Fruit fly (Drosophila melanogaster) whole organism, embryonic: Measurements from ENCODE around the gene CG13766.

Experiments
- Asciz ChIP-seq: fragments of 200-800 bp; sonication (Bioruptor generic); optimal IDR thresholded peaks from 2 replicates; lab custom pipeline; 2017; ENCODE audit warnings: missing biosample characterization, mild to moderate bottlenecking, missing genetic modification characterization, missing genetic modification reagents
- CG1233 ChIP-seq: fragments of 200-800 bp; sonication (Bioruptor generic); optimal IDR thresholded peaks from 4 replicates; lab custom pipeline; 2018; ENCODE audit warnings: missing biosample characterization, mild to moderate bottlenecking, missing genetic modification characterization
- CG13287 ChIP-seq: fragments of 200-800 bp; sonication (Bioruptor generic); IDR thresholded peaks from 2 replicates; pipeline ENCODE4 v1.3.6; 2022; ENCODE audit warnings: missing biosample characterization, missing genetic modification characterization; ENCODE audit not compliant: partially characterized antibody
- CG1602 ChIP-seq: fragments of 200-800 bp; sonication (Bioruptor generic); optimal IDR thresholded peaks from 3 replicates; lab custom pipeline; 2016; ENCODE audit warnings: missing biosample characterization, missing genetic modification characterization
- CG17568 ChIP-seq: fragments of 200-800 bp; sonication (Bioruptor generic); optimal IDR thresholded peaks from 2 replicates; lab custom pipeline; 2018; ENCODE audit warnings: missing biosample characterization, mild to moderate bottlenecking, missing genetic modification characterization, moderate library complexity
- CG1832 ChIP-seq: fragments of 200-800 bp; sonication (Bioruptor generic); optimal IDR thresholded peaks from 2 replicates; lab custom pipeline; 2017; ENCODE audit warnings: missing biosample characterization, mild to moderate bottlenecking, missing genetic modification characterization, inconsistent platforms
- CG18476 ChIP-seq: fragments of 200-800 bp; sonication (Bioruptor generic); optimal IDR thresholded peaks from 2 replicates; lab custom pipeline; 2016; ENCODE audit warnings: missing biosample characterization, mild to moderate bottlenecking, missing genetic modification characterization
- CG4328 ChIP-seq: fragments of 200-800 bp; sonication (Bioruptor generic); optimal IDR thresholded peaks from 3 replicates; lab custom pipeline; 2017; ENCODE audit warnings: missing biosample characterization, missing genetic modification reagents, missing genetic modification characterization
- CG4404 ChIP-seq: fragments of 200-800 bp; sonication (Bioruptor generic); IDR thresholded peaks from 2 replicates; pipeline ENCODE4 v1.3.6; 2022; ENCODE audit warnings: missing biosample characterization, missing genetic modification characterization
- CG4424 ChIP-seq: fragments of 200-800 bp; sonication (Bioruptor generic); optimal IDR thresholded peaks from 3 replicates; lab custom pipeline; 2016; ENCODE audit warnings: missing biosample characterization, missing genetic modification characterization
- CG6254 ChIP-seq: fragments of 200-800 bp; sonication (Bioruptor generic); optimal IDR thresholded peaks from 3 replicates; lab custom pipeline; 2017; ENCODE audit warnings: mild to moderate bottlenecking, missing biosample characterization, missing genetic modification reagents, missing genetic modification characterization
- CG7839 ChIP-seq: fragments of 200-800 bp; sonication (Bioruptor generic); optimal IDR thresholded peaks from 3 replicates; lab custom pipeline; 2018; ENCODE audit warnings: missing biosample characterization, mild to moderate bottlenecking, missing genetic modification characterization, moderate library complexity
- D19B ChIP-seq: fragments of 200-800 bp; sonication (Bioruptor generic); optimal IDR thresholded peaks from 2 replicates; lab custom pipeline; 2017; ENCODE audit warnings: missing biosample characterization, mild to moderate bottlenecking, missing genetic modification characterization
- Deaf1 ChIP-seq: fragments of 200-800 bp; optimal IDR thresholded peaks from 3 replicates; lab custom pipeline; 2019; ENCODE audit warnings: missing biosample characterization, mild to moderate bottlenecking, missing genetic modification characterization, moderate library complexity
- Max ChIP-seq: fragments of 200-800 bp; sonication (Bioruptor generic); optimal IDR thresholded peaks from 2 replicates; lab custom pipeline; 2016; ENCODE audit warnings: missing biosample characterization, mild to moderate bottlenecking, missing genetic modification characterization
- NFAT ChIP-seq: fragments of 200-800 bp; sonication (Bioruptor generic); IDR thresholded peaks from 2 replicates; pipeline ENCODE4 v1.3.6; 2022; ENCODE audit warnings: missing biosample characterization, missing genetic modification characterization
- Nf-YC ChIP-seq: fragments of 200-800 bp; optimal IDR thresholded peaks from 3 replicates; lab custom pipeline; 2019; ENCODE audit warnings: missing biosample characterization, mild to moderate bottlenecking, missing genetic modification characterization, moderate library complexity
- NfI ChIP-seq: fragments of 200-800 bp; sonication (Bioruptor generic); optimal IDR thresholded peaks from 3 replicates; lab custom pipeline; 2018; ENCODE audit warnings: missing biosample characterization, mild to moderate bottlenecking, missing genetic modification characterization, moderate library complexity
- PHDP ChIP-seq: fragments of 200-800 bp; sonication (Bioruptor generic); optimal IDR thresholded peaks from 3 replicates; lab custom pipeline; 2018; ENCODE audit warnings: missing biosample characterization, mild to moderate bottlenecking, missing genetic modification characterization, moderate library complexity
- Sox100B ChIP-seq: fragments of 200-800 bp; sonication (Bioruptor generic); optimal IDR thresholded peaks from 3 replicates; lab custom pipeline; 2018; ENCODE audit warnings: missing biosample characterization, mild to moderate bottlenecking, missing genetic modification characterization
- Spps ChIP-seq: fragments of 200-800 bp; sonication (Bioruptor generic); optimal IDR thresholded peaks from 2 replicates; lab custom pipeline; 2018; ENCODE audit warnings: missing biosample characterization, mild to moderate bottlenecking, missing genetic modification characterization
- Trl ChIP-seq, 3 experiments: fragments of >200 bp in 2 of 3; fragments of 200-800 bp in 1 of 3; sonication (Bioruptor generic) in 1 of 3; optimal IDR thresholded peaks; 2 replicates in 1 of 3; 3 replicates in 2 of 3; lab custom pipeline; 2016 to 2017; ENCODE audit warnings: missing biosample characterization in 1 of 3, missing genetic modification characterization in 1 of 3
- abd-A ChIP-seq: fragments of 200-800 bp; sonication (Bioruptor generic); optimal IDR thresholded peaks from 3 replicates; lab custom pipeline; 2019; ENCODE audit warnings: missing biosample characterization, mild to moderate bottlenecking, missing genetic modification characterization, moderate library complexity
- ac ChIP-seq: fragments of 200-800 bp; sonication (Bioruptor generic); optimal IDR thresholded peaks from 3 replicates; lab custom pipeline; 2017; ENCODE audit warnings: missing biosample characterization, mild to moderate bottlenecking, missing genetic modification characterization
- amos ChIP-seq: fragments of 200-800 bp; sonication (Bioruptor generic); IDR thresholded peaks from 2 replicates; pipeline ENCODE4 v1.3.6; 2022; ENCODE audit warnings: missing biosample characterization, missing genetic modification characterization; ENCODE audit not compliant: partially characterized antibody
- ash1 ChIP-seq: fragments of 200-800 bp; sonication (Bioruptor generic); optimal IDR thresholded peaks from 2 replicates; lab custom pipeline; 2018; ENCODE audit warnings: missing biosample characterization, mild to moderate bottlenecking, missing genetic modification characterization
- bbx ChIP-seq: fragments of 200-800 bp; sonication (Bioruptor generic); IDR thresholded peaks from 2 replicates; pipeline ENCODE4 v1.3.6; 2022; ENCODE audit warnings: missing biosample characterization, missing genetic modification characterization; ENCODE audit not compliant: partially characterized antibody
- bcd ChIP-seq: fragments of 200-800 bp; sonication (Bioruptor generic); optimal IDR thresholded peaks from 2 replicates; lab custom pipeline; 2017; ENCODE audit warnings: missing biosample characterization, mild to moderate bottlenecking, missing genetic modification characterization
- crol ChIP-seq: fragments of 200-800 bp; sonication (Bioruptor generic); IDR thresholded peaks from 2 replicates; pipeline ENCODE4 v1.3.6; 2022; ENCODE audit warnings: missing biosample characterization, missing genetic modification characterization
- emc ChIP-seq: fragments of 200-800 bp; sonication (Bioruptor generic); optimal IDR thresholded peaks from 2 replicates; lab custom pipeline; 2016; ENCODE audit warnings: missing biosample characterization, missing genetic modification characterization
- gfzf ChIP-seq: fragments of 200-800 bp; sonication (Bioruptor generic); optimal IDR thresholded peaks from 2 replicates; lab custom pipeline; 2016; ENCODE audit warnings: missing biosample characterization, mild to moderate bottlenecking, missing genetic modification characterization, moderate library complexity
- grn ChIP-seq: fragments of 200-800 bp; sonication (Bioruptor generic); optimal IDR thresholded peaks from 3 replicates; lab custom pipeline; 2017; ENCODE audit warnings: missing biosample characterization, missing genetic modification characterization
- gro ChIP-seq: fragments of 200-800 bp; sonication (Bioruptor generic); optimal IDR thresholded peaks from 2 replicates; lab custom pipeline; 2016; ENCODE audit warnings: missing biosample characterization, missing genetic modification characterization
- gt ChIP-seq: fragments of 200-800 bp; sonication (Bioruptor generic); IDR thresholded peaks from 2 replicates; pipeline ENCODE4 v1.3.6; 2022; ENCODE audit warnings: missing biosample characterization, missing genetic modification characterization
- kay ChIP-seq: fragments of 200-800 bp; sonication (Bioruptor generic); optimal IDR thresholded peaks from 2 replicates; lab custom pipeline; 2016; ENCODE audit warnings: missing biosample characterization, missing genetic modification characterization
- knrl ChIP-seq: fragments of 200-800 bp; sonication (Bioruptor generic); IDR thresholded peaks from 3 replicates; pipeline ENCODE4 v1.3.6; 2022; ENCODE audit warnings: missing biosample characterization, missing genetic modification characterization; ENCODE audit not compliant: partially characterized antibody
- lmd ChIP-seq: fragments of 200-800 bp; sonication (Bioruptor generic); IDR thresholded peaks from 2 replicates; pipeline ENCODE4 v1.3.6; 2022; ENCODE audit warnings: missing biosample characterization, missing genetic modification characterization
- mld ChIP-seq: fragments of 200-800 bp; sonication (Bioruptor generic); IDR thresholded peaks from 3 replicates; pipeline ENCODE4 v1.3.6; 2022; ENCODE audit warnings: missing biosample characterization, missing genetic modification characterization; ENCODE audit not compliant: partially characterized antibody
- oc ChIP-seq: fragments of 200-800 bp; sonication (Bioruptor generic); optimal IDR thresholded peaks from 2 replicates; lab custom pipeline; 2018; ENCODE audit warnings: missing biosample characterization, mild to moderate bottlenecking, missing genetic modification characterization, moderate library complexity
- pnt ChIP-seq: fragments of 200-800 bp; sonication (Bioruptor generic); optimal IDR thresholded peaks from 3 replicates; lab custom pipeline; 2016; ENCODE audit warnings: missing biosample characterization, missing genetic modification characterization
- seq ChIP-seq: fragments of 200-800 bp; sonication (Bioruptor generic); IDR thresholded peaks from 2 replicates; pipeline ENCODE4 v1.3.6; 2022; ENCODE audit warnings: missing biosample characterization, missing genetic modification characterization
- slou ChIP-seq: fragments of 200-800 bp; sonication (Bioruptor generic); optimal IDR thresholded peaks from 3 replicates; lab custom pipeline; 2016; ENCODE audit warnings: missing biosample characterization, missing genetic modification characterization
- so ChIP-seq: fragments of 200-800 bp; sonication (Bioruptor generic); IDR thresholded peaks from 3 replicates; pipeline ENCODE4 v1.3.6; 2022; ENCODE audit warnings: missing biosample characterization, missing genetic modification characterization
- sr ChIP-seq: fragments of 200-800 bp; sonication (Bioruptor generic); IDR thresholded peaks from 3 replicates; pipeline ENCODE4 v1.3.6; 2022; ENCODE audit warnings: missing biosample characterization, missing genetic modification characterization
- ttk ChIP-seq: fragments of 200-800 bp; sonication (Bioruptor generic); IDR thresholded peaks from 2 replicates; pipeline ENCODE4 v2.1.2; 2022; ENCODE audit warnings: missing biosample characterization, missing genetic modification characterization
- vfl ChIP-seq: fragments of 200-800 bp; sonication (Bioruptor generic); optimal IDR thresholded peaks from 2 replicates; lab custom pipeline; 2016; ENCODE audit warnings: missing biosample characterization, missing genetic modification characterization
- vvl ChIP-seq: fragments of 200-800 bp; sonication (Bioruptor generic); IDR thresholded peaks from 2 replicates; pipeline ENCODE4 v1.3.6; 2022; ENCODE audit warnings: missing biosample characterization, missing genetic modification characterization
- z ChIP-seq: fragments of 200-800 bp; sonication (Bioruptor generic); IDR thresholded peaks from 3 replicates; pipeline ENCODE4 v1.3.6; 2022; ENCODE audit warnings: missing biosample characterization, missing genetic modification characterization
- zf30C ChIP-seq: fragments of 200-800 bp; sonication (Bioruptor generic); optimal IDR thresholded peaks from 3 replicates; lab custom pipeline; 2018; ENCODE audit warnings: missing biosample characterization, mild to moderate bottlenecking, missing genetic modification characterization

Gene CG13766

dm6 chr2L:6536044-6536581 is 29.9 kb downstream of the CG13766 start (continued):
- TF ChIP-seq amos (peak; percentile 60; the same call in 1 of the 2 replicates), PHDP (tag; lab: Kevin White, UChicago) (no peak), seq (peak; percentile 55; the same call in 1 of the 2 replicates), Deaf1 (tag; lab: Kevin White, UChicago) (peak; percentile 97), CG4424 (GFP tag; lab: Kevin White, UChicago) (no peak), slou (no peak), bcd (no peak), CG1602 (no peak), abd-A (peak; percentile 52), ac (GFP tag; lab: Kevin White, UChicago) (no peak), CG1233 (GFP tag; lab: Kevin White, UChicago) (no peak), gro (no peak), lmd (GFP tag; lab: Robert Waterston, UW) (no peak), Nf-YC (tag; lab: Kevin White, UChicago) (peak; percentile 97), sr (GFP tag; lab: Robert Waterston, UW) (no peak), kay (GFP tag; lab: Kevin White, UChicago) (no peak), gfzf (GFP tag; lab: Kevin White, UChicago) (no peak), CG13287 (peak; percentile 57), CG1832 (GFP tag; lab: Kevin White, UChicago) (peak; percentile 94), Asciz (GFP tag; lab: Kevin White, UChicago) (no peak), ttk (GFP tag; lab: Robert Waterston, UW) (peak; percentile 15; the same call in 1 of the 2 replicates), crol (0 out of 2 replicates have a peak, but pooled peaks have one; percentile 7), knrl (GFP tag; lab: Robert Waterston, UW) (0 out of 3 replicates have a peak, but pooled peaks have one; percentile 33), ash1 (peak; percentile 8), CG4328 (no peak), Max (GFP tag; lab: Kevin White, UChicago) (no peak), bbx (GFP tag; lab: Robert Waterston, UW) (peak; percentile 74), CG17568 (peak; percentile 25), CG6254 (GFP tag; lab: Kevin White, UChicago) (no peak), zf30C (GFP tag; lab: Kevin White, UChicago) (peak; percentile 64), so (GFP tag; lab: Robert Waterston, UW) (0 out of 3 replicates have a peak, but pooled peaks have one; percentile 14), vvl (GFP tag; lab: Robert Waterston, UW) (peak; percentile 66; the same call in 1 of the 2 replicates), D19B (GFP tag; lab: Kevin White, UChicago) (no peak), z (peak; percentile 100), NfI (no peak), NFAT (GFP tag; lab: Robert Waterston, UW) (no peak), CG4404 (GFP tag; lab: Robert Waterston, UW) (no peak), CG18476 (GFP tag; lab: Kevin White, UChicago) (no peak), vfl (no peak), mld (0 out of 3 replicates have a peak, but pooled peaks have one; percentile 63), grn (GFP tag; lab: Kevin White, UChicago) (no peak), Trl (optimal IDR thresholded peaks at IDR 0.05; lab: Kevin White, UChicago) (peak in 1 of 2 experiments; percentile 9), Trl (GFP tag; optimal IDR thresholded peaks at IDR 0.05; lab: Kevin White, UChicago) (no peak), Spps (tag; lab: Kevin White, UChicago) (no peak), oc (tag; lab: Kevin White, UChicago) (peak; percentile 41), CG7839 (tag; lab: Kevin White, UChicago) (no peak), pnt (GFP tag; lab: Kevin White, UChicago) (no peak), Sox100B (no peak), gt (GFP tag; lab: Robert Waterston, UW) (no peak), emc (no peak)
